Fruit fly (Drosophila melanogaster) whole organism, embryonic: ENCODE data around the gene Tlk.

Experiments
- Adf1 ChIP-seq: fragments of 200-800 bp; sonication (Bioruptor generic); IDR thresholded peaks from 2 replicates; pipeline ENCODE4 v1.3.6; 2022; ENCODE audit warnings: missing biosample characterization, missing genetic modification characterization
- Bgb ChIP-seq: fragments of 200-800 bp; sonication (Bioruptor generic); IDR thresholded peaks from 2 replicates; pipeline ENCODE4 v1.3.6; 2022; ENCODE audit warnings: missing biosample characterization, missing genetic modification characterization; ENCODE audit not compliant: partially characterized antibody
- Blimp-1 ChIP-seq: fragments of 200-800 bp; sonication (Bioruptor generic); optimal IDR thresholded peaks from 3 replicates; lab custom pipeline; 2018; ENCODE audit warnings: missing biosample characterization, missing genetic modification characterization, mild to moderate bottlenecking, moderate library complexity, missing genetic modification reagents
- CG10147 ChIP-seq: fragments of 200-800 bp; sonication (Bioruptor generic); optimal IDR thresholded peaks from 2 replicates; lab custom pipeline; 2019; ENCODE audit warnings: missing biosample characterization, mild to moderate bottlenecking, missing genetic modification characterization, moderate library complexity
- CG10543 ChIP-seq: fragments of 200-800 bp; sonication (Bioruptor generic); optimal IDR thresholded peaks from 3 replicates; lab custom pipeline; 2017; ENCODE audit warnings: missing biosample characterization, mild to moderate bottlenecking, missing genetic modification characterization, moderate library complexity
- CG11093 ChIP-seq: fragments of 200-800 bp; sonication (Bioruptor generic); IDR thresholded peaks from 3 replicates; pipeline ENCODE4 v1.3.6; 2022; ENCODE audit warnings: missing biosample characterization, missing genetic modification characterization
- CG12071 ChIP-seq: fragments of 200-800 bp; sonication (Bioruptor generic); optimal IDR thresholded peaks from 3 replicates; lab custom pipeline; 2018; ENCODE audit warnings: missing biosample characterization, mild to moderate bottlenecking, missing genetic modification characterization
- CG1233 ChIP-seq: fragments of 200-800 bp; sonication (Bioruptor generic); optimal IDR thresholded peaks from 4 replicates; lab custom pipeline; 2018; ENCODE audit warnings: missing biosample characterization, mild to moderate bottlenecking, missing genetic modification characterization
- CG13424 ChIP-seq: fragments of 200-800 bp; sonication (Bioruptor generic); optimal IDR thresholded peaks from 2 replicates; lab custom pipeline; 2019; ENCODE audit warnings: missing biosample characterization, mild to moderate bottlenecking, missing genetic modification characterization, moderate library complexity
- CG14014 ChIP-seq: fragments of 200-800 bp; sonication (Bioruptor generic); IDR thresholded peaks from 2 replicates; pipeline ENCODE4 v1.3.6; 2022; ENCODE audit warnings: missing biosample characterization, missing genetic modification characterization
- CG17328 ChIP-seq: fragments of 200-800 bp; sonication (Bioruptor generic); IDR thresholded peaks from 2 replicates; pipeline ENCODE4 v1.3.6; 2022; ENCODE audit warnings: missing biosample characterization, missing genetic modification characterization
- CG17361 ChIP-seq: fragments of 200-800 bp; sonication (Bioruptor generic); IDR thresholded peaks from 3 replicates; pipeline ENCODE4 v1.3.6; 2022; ENCODE audit warnings: missing biosample characterization, missing genetic modification characterization
- CG17385 ChIP-seq: fragments of 200-800 bp; sonication (Bioruptor generic); optimal IDR thresholded peaks from 3 replicates; lab custom pipeline; 2018; ENCODE audit warnings: missing biosample characterization, mild to moderate bottlenecking, missing genetic modification characterization
- CG18011 ChIP-seq: fragments of 200-800 bp; sonication (Bioruptor generic); optimal IDR thresholded peaks from 2 replicates; lab custom pipeline; 2017; ENCODE audit warnings: missing biosample characterization, missing genetic modification characterization, mild to moderate bottlenecking, moderate library complexity, missing genotype
- CG18599 ChIP-seq: fragments of 200-800 bp; sonication (Bioruptor generic); optimal IDR thresholded peaks from 3 replicates; lab custom pipeline; 2017; ENCODE audit warnings: missing biosample characterization, missing genetic modification characterization, mild to moderate bottlenecking, moderate library complexity, missing genetic modification reagents
- CG2120 ChIP-seq: fragments of 200-800 bp; sonication (Bioruptor generic); optimal IDR thresholded peaks from 3 replicates; lab custom pipeline; 2016; ENCODE audit warnings: missing biosample characterization, missing genetic modification characterization
- CG2712 ChIP-seq: fragments of 200-800 bp; optimal IDR thresholded peaks from 3 replicates; lab custom pipeline; 2019; ENCODE audit warnings: missing biosample characterization, mild to moderate bottlenecking, missing genetic modification characterization, moderate library complexity
- CG4424 ChIP-seq: fragments of 200-800 bp; sonication (Bioruptor generic); optimal IDR thresholded peaks from 3 replicates; lab custom pipeline; 2016; ENCODE audit warnings: missing biosample characterization, missing genetic modification characterization
- CG6683 ChIP-seq: fragments of 200-800 bp; sonication (Bioruptor generic); optimal IDR thresholded peaks from 2 replicates; lab custom pipeline; 2017; ENCODE audit warnings: missing biosample characterization, mild to moderate bottlenecking, missing genetic modification characterization, missing genetic modification reagents
- CG6689 ChIP-seq: fragments of 200-800 bp; sonication (Bioruptor generic); IDR thresholded peaks from 2 replicates; pipeline ENCODE4 v1.3.6; 2022; ENCODE audit warnings: missing biosample characterization, missing genetic modification characterization
- CG7839 ChIP-seq: fragments of 200-800 bp; sonication (Bioruptor generic); optimal IDR thresholded peaks from 3 replicates; lab custom pipeline; 2018; ENCODE audit warnings: missing biosample characterization, mild to moderate bottlenecking, missing genetic modification characterization, moderate library complexity
- CG8478 ChIP-seq: fragments of >200 bp; optimal IDR thresholded peaks from 2 replicates; lab custom pipeline; 2018
- Dbx ChIP-seq: fragments of 200-800 bp; sonication (Bioruptor generic); IDR thresholded peaks from 3 replicates; pipeline ENCODE4 v1.3.6; 2022; ENCODE audit warnings: missing biosample characterization, missing genetic modification characterization
- Eip74EF ChIP-seq, 2 experiments: fragments of 200-800 bp in 1 of 2; fragments of >200 bp in 1 of 2; sonication (Bioruptor generic) in 1 of 2; optimal IDR thresholded peaks; 2 replicates each; lab custom pipeline; 2017 to 2019; ENCODE audit warnings: missing biosample characterization in 2 of 2, missing genetic modification characterization in 2 of 2, mild to moderate bottlenecking in 1 of 2, moderate library complexity in 1 of 2
- Fer1 ChIP-seq: fragments of 200-800 bp; sonication (Bioruptor generic); optimal IDR thresholded peaks from 2 replicates; lab custom pipeline; 2017; ENCODE audit warnings: missing biosample characterization, mild to moderate bottlenecking, missing genetic modification characterization
- Meics ChIP-seq: fragments of 200-800 bp; sonication (Bioruptor generic); optimal IDR thresholded peaks from 2 replicates; lab custom pipeline; 2017; ENCODE audit warnings: missing biosample characterization, mild to moderate bottlenecking, missing genetic modification characterization
- Myb ChIP-seq: fragments of 200-800 bp; sonication (Bioruptor generic); optimal IDR thresholded peaks from 2 replicates; lab custom pipeline; 2016; ENCODE audit warnings: missing biosample characterization, missing genetic modification characterization
- Oli ChIP-seq: fragments of 200-800 bp; sonication (Bioruptor generic); optimal IDR thresholded peaks from 2 replicates; lab custom pipeline; 2018; ENCODE audit warnings: missing biosample characterization, mild to moderate bottlenecking, missing genetic modification characterization, moderate library complexity
- PHDP ChIP-seq: fragments of 200-800 bp; sonication (Bioruptor generic); optimal IDR thresholded peaks from 3 replicates; lab custom pipeline; 2018; ENCODE audit warnings: missing biosample characterization, mild to moderate bottlenecking, missing genetic modification characterization, moderate library complexity
- Side ChIP-seq: fragments of 200-800 bp; sonication (Bioruptor generic); optimal IDR thresholded peaks from 2 replicates; lab custom pipeline; 2016; ENCODE audit warnings: missing biosample characterization, missing genetic modification characterization
- Sox100B ChIP-seq: fragments of 200-800 bp; sonication (Bioruptor generic); optimal IDR thresholded peaks from 3 replicates; lab custom pipeline; 2018; ENCODE audit warnings: missing biosample characterization, mild to moderate bottlenecking, missing genetic modification characterization
- Stat92E ChIP-seq, 3 experiments: fragments of >200 bp in 2 of 3; fragments of 200-800 bp in 1 of 3; sonication (Bioruptor generic) in 1 of 3; optimal IDR thresholded peaks; 2 replicates each; lab custom pipeline; 2017 to 2019; ENCODE audit warnings: missing biosample characterization in 3 of 3, missing genetic modification characterization in 3 of 3, mild to moderate bottlenecking in 1 of 3, moderate library complexity in 1 of 3
- bowl ChIP-seq: fragments of 200-800 bp; sonication (Bioruptor generic); IDR thresholded peaks from 2 replicates; pipeline ENCODE4 v1.3.6; 2022; ENCODE audit warnings: missing biosample characterization, missing genetic modification characterization
- bsh ChIP-seq, 2 experiments: fragments of 200-800 bp; sonication (Bioruptor generic); optimal IDR thresholded peaks; 2 replicates each; lab custom pipeline; 2017 to 2018; ENCODE audit warnings: mild to moderate bottlenecking in 2 of 2, missing biosample characterization in 2 of 2, missing genetic modification characterization in 2 of 2, moderate library complexity in 1 of 2
- chinmo ChIP-seq: fragments of 200-800 bp; sonication (Bioruptor generic); IDR thresholded peaks from 4 replicates; pipeline ENCODE4 v1.3.6; 2022; ENCODE audit warnings: missing biosample characterization, missing genetic modification characterization; ENCODE audit not compliant: partially characterized antibody
- corto ChIP-seq: fragments of 200-800 bp; sonication (Bioruptor generic); optimal IDR thresholded peaks from 2 replicates; lab custom pipeline; 2016; ENCODE audit warnings: missing biosample characterization, mild to moderate bottlenecking, missing genetic modification characterization, moderate library complexity
- crc ChIP-seq: fragments of 200-800 bp; sonication (Bioruptor generic); optimal IDR thresholded peaks from 2 replicates; lab custom pipeline; 2016; ENCODE audit warnings: missing biosample characterization, missing genetic modification characterization
- cwo ChIP-seq: fragments of 200-800 bp; sonication (Bioruptor generic); optimal IDR thresholded peaks from 3 replicates; lab custom pipeline; 2017; ENCODE audit warnings: missing biosample characterization, missing genetic modification characterization, mild to moderate bottlenecking, moderate library complexity, missing genetic modification reagents
- gsb-n ChIP-seq: fragments of 200-800 bp; sonication (Bioruptor generic); optimal IDR thresholded peaks from 3 replicates; lab custom pipeline; 2018; ENCODE audit warnings: missing biosample characterization, mild to moderate bottlenecking, missing genetic modification characterization
- h ChIP-seq: fragments of >200 bp; optimal IDR thresholded peaks from 2 replicates; lab custom pipeline; 2017
- hkb ChIP-seq, 2 experiments: fragments of 200-800 bp in 1 of 2; fragments of >200 bp in 1 of 2; sonication (Bioruptor generic) in 1 of 2; IDR thresholded peaks in 1 of 2; optimal IDR thresholded peaks in 1 of 2; 2 replicates each; pipeline versions ENCODE4 v1.3.6 to Lab custom; 2017 to 2022; ENCODE audit warnings: missing biosample characterization in 1 of 2, missing genetic modification characterization in 1 of 2
- ind ChIP-seq: fragments of 200-800 bp; sonication (Bioruptor generic); optimal IDR thresholded peaks from 3 replicates; lab custom pipeline; 2016; ENCODE audit warnings: missing biosample characterization, missing genetic modification characterization
- jumu ChIP-seq: fragments of 200-800 bp; sonication (Bioruptor generic); optimal IDR thresholded peaks from 3 replicates; lab custom pipeline; 2016; ENCODE audit warnings: missing biosample characterization, missing genetic modification characterization
- lov ChIP-seq, 2 experiments: fragments of 200-800 bp in 1 of 2; fragments of >200 bp in 1 of 2; sonication (Bioruptor generic) in 1 of 2; IDR thresholded peaks in 1 of 2; optimal IDR thresholded peaks in 1 of 2; 2 replicates in 1 of 2; 3 replicates in 1 of 2; pipeline versions ENCODE4 v1.3.6 to Lab custom; 2017 to 2022; ENCODE audit warnings: missing biosample characterization in 1 of 2, missing genetic modification characterization in 1 of 2
- nerfin-1 ChIP-seq: fragments of 200-800 bp; sonication (Bioruptor generic); optimal IDR thresholded peaks from 3 replicates; lab custom pipeline; 2019; ENCODE audit warnings: missing biosample characterization, mild to moderate bottlenecking, missing genetic modification characterization, moderate library complexity
- phol ChIP-seq: fragments of 200-800 bp; sonication (Bioruptor generic); optimal IDR thresholded peaks from 3 replicates; lab custom pipeline; 2018; ENCODE audit warnings: missing biosample characterization, mild to moderate bottlenecking, missing genetic modification characterization, moderate library complexity
- pnt ChIP-seq: fragments of 200-800 bp; sonication (Bioruptor generic); optimal IDR thresholded peaks from 3 replicates; lab custom pipeline; 2016; ENCODE audit warnings: missing biosample characterization, missing genetic modification characterization
- scrt ChIP-seq: fragments of 200-800 bp; sonication (Bioruptor generic); optimal IDR thresholded peaks from 2 replicates; lab custom pipeline; 2018; ENCODE audit warnings: missing biosample characterization, mild to moderate bottlenecking, missing genetic modification characterization, moderate library complexity
- tio ChIP-seq: fragments of 200-800 bp; sonication (Bioruptor generic); optimal IDR thresholded peaks from 2 replicates; lab custom pipeline; 2017; ENCODE audit warnings: missing biosample characterization, missing genetic modification characterization, inconsistent platforms

Gene Tlk

dm6 chrX:3745264-3745564 lies 25.4 kb downstream of the Tlk start (continued):
- TF ChIP-seq CG2120 (peak; percentile 51), Adf1 (GFP tag; lab: Robert Waterston, UW) (no peak), Myb (GFP tag; lab: Kevin White, UChicago) (peak; percentile 8), CG18599 (GFP tag; lab: Kevin White, UChicago) (peak; percentile 37), CG10543 (GFP tag; lab: Kevin White, UChicago) (no peak), Meics (peak; percentile 40), CG17361 (peak; percentile 51; the same call in 2 of the 3 replicates), ind (GFP tag; lab: Kevin White, UChicago) (peak; percentile 26), CG1233 (GFP tag; lab: Kevin White, UChicago) (peak; percentile 23), jumu (GFP tag; lab: Kevin White, UChicago) (no peak), CG4424 (GFP tag; lab: Kevin White, UChicago) (peak; percentile 8), bowl (no peak), pnt (GFP tag; lab: Kevin White, UChicago) (no peak), CG7839 (peak; percentile 57), CG13424 (tag; lab: Kevin White, UChicago) (peak; percentile 48), phol (peak; percentile 41), CG2712 (tag; lab: Kevin White, UChicago) (peak; percentile 36), CG14014 (0 out of 2 replicates have a peak, but pooled peaks have one; percentile 13), CG10147 (GFP tag; lab: Kevin White, UChicago) (no peak), CG12071 (no peak), Oli (tag; lab: Kevin White, UChicago) (peak; percentile 51), scrt (no peak), crc (no peak), nerfin-1 (no peak), Fer1 (GFP tag; lab: Kevin White, UChicago) (peak; percentile 24), Stat92E (GFP tag; optimal IDR thresholded peaks at IDR 0.05; lab: Kevin White, UChicago) (no peak), hkb (optimal IDR thresholded peaks at IDR 0.05; lab: Kevin White, UChicago) (no peak), hkb (GFP tag; IDR thresholded peaks at IDR 0.05; lab: Robert Waterston, UW) (peak; percentile 32), CG17385 (GFP tag; lab: Kevin White, UChicago) (peak; percentile 29), corto (no peak), Eip74EF (GFP tag; optimal IDR thresholded peaks at IDR 0.05; lab: Kevin White, UChicago) (no peak), gsb-n (tag; lab: Kevin White, UChicago) (no peak), chinmo (GFP tag; lab: Robert Waterston, UW) (no peak), CG8478 (lab: Kevin White, UChicago) (no peak), tio (GFP tag; lab: Kevin White, UChicago) (no peak), Bgb (GFP tag; lab: Robert Waterston, UW) (no peak), bsh (GFP tag; optimal IDR thresholded peaks at IDR 0.05; lab: Kevin White, UChicago) (peak in 1 of 2 experiments; percentile 46), Sox100B (GFP tag; lab: Kevin White, UChicago) (peak; percentile 51), h (lab: Kevin White, UChicago) (no peak), Dbx (GFP tag; lab: Robert Waterston, UW) (0 out of 3 replicates have a peak, but pooled peaks have one; percentile 8), lov (optimal IDR thresholded peaks at IDR 0.05; lab: Kevin White, UChicago) (no peak), lov (GFP tag; IDR thresholded peaks at IDR 0.05; lab: Robert Waterston, UW) (no peak), CG6683 (GFP tag; lab: Kevin White, UChicago) (no peak), CG18011 (GFP tag; lab: Kevin White, UChicago) (peak; percentile 64), cwo (no peak), CG11093 (GFP tag; lab: Robert Waterston, UW) (no peak), CG17328 (GFP tag; lab: Robert Waterston, UW) (0 out of 2 replicates have a peak, but pooled peaks have one; percentile 30), Blimp-1 (peak; percentile 39), PHDP (tag; lab: Kevin White, UChicago) (peak; percentile 51), CG6689 (GFP tag; lab: Robert Waterston, UW) (0 out of 2 replicates have a peak, but pooled peaks have one; percentile 9), Side (GFP tag; lab: Kevin White, UChicago) (no peak)
